Fruit fly (Drosophila melanogaster) whole organism, embryonic: ENCODE results near the gene Zwilch.

Source experiments
- Aef1 ChIP-seq: fragments of 200-800 bp; sonication (Bioruptor generic); IDR thresholded peaks from 3 replicates; pipeline ENCODE4 v1.3.6; 2022; ENCODE audit warnings: missing biosample characterization, missing genetic modification characterization
- C15 ChIP-seq: fragments of 200-800 bp; sonication (Bioruptor generic); IDR thresholded peaks from 3 replicates; pipeline ENCODE4 v1.3.6; 2022; ENCODE audit warnings: missing biosample characterization, missing genetic modification characterization
- CG10979 ChIP-seq: fragments of 200-800 bp; sonication (Bioruptor generic); optimal IDR thresholded peaks from 2 replicates; lab custom pipeline; 2018; ENCODE audit warnings: missing biosample characterization, mild to moderate bottlenecking, missing genetic modification characterization, moderate library complexity
- CG11695 ChIP-seq: fragments of 200-800 bp; sonication (Bioruptor generic); IDR thresholded peaks from 3 replicates; pipeline ENCODE4 v1.3.6; 2022; ENCODE audit warnings: missing biosample characterization, missing genetic modification characterization
- CG15479 ChIP-seq: fragments of 200-800 bp; sonication (Bioruptor generic); optimal IDR thresholded peaks from 3 replicates; lab custom pipeline; 2019; ENCODE audit warnings: missing biosample characterization, mild to moderate bottlenecking, missing genetic modification characterization, moderate library complexity
- CG1647 ChIP-seq: fragments of 200-800 bp; sonication (Bioruptor generic); optimal IDR thresholded peaks from 3 replicates; lab custom pipeline; 2016; ENCODE audit warnings: missing biosample characterization, missing genetic modification characterization
- CG2120 ChIP-seq: fragments of 200-800 bp; sonication (Bioruptor generic); optimal IDR thresholded peaks from 3 replicates; lab custom pipeline; 2016; ENCODE audit warnings: missing biosample characterization, missing genetic modification characterization
- CG31441 ChIP-seq: fragments of 200-800 bp; sonication (Bioruptor generic); IDR thresholded peaks from 2 replicates; pipeline ENCODE4 v1.3.6; 2022; ENCODE audit warnings: missing biosample characterization, missing genetic modification characterization
- CG33557 ChIP-seq: fragments of 200-800 bp; sonication (Bioruptor generic); optimal IDR thresholded peaks from 2 replicates; lab custom pipeline; 2019; ENCODE audit warnings: missing biosample characterization, mild to moderate bottlenecking, missing genetic modification characterization, moderate library complexity
- CG4282 ChIP-seq: fragments of 200-800 bp; sonication (Bioruptor generic); optimal IDR thresholded peaks from 2 replicates; lab custom pipeline; 2016; ENCODE audit warnings: missing biosample characterization, missing genetic modification characterization
- CG6765 ChIP-seq: fragments of 200-800 bp; sonication (Bioruptor generic); optimal IDR thresholded peaks from 3 replicates; lab custom pipeline; 2017; ENCODE audit warnings: missing biosample characterization, mild to moderate bottlenecking, missing genetic modification characterization
- CG7786 ChIP-seq: fragments of 200-800 bp; sonication (Bioruptor generic); optimal IDR thresholded peaks from 2 replicates; lab custom pipeline; 2016; ENCODE audit warnings: missing biosample characterization, missing genetic modification characterization
- CG8290 ChIP-seq, 3 experiments: fragments of 200-800 bp; sonication (Bioruptor generic); optimal IDR thresholded peaks; 2 replicates each; lab custom pipeline; 2016 to 2019; ENCODE audit warnings: missing biosample characterization in 3 of 3, missing genetic modification characterization in 3 of 3, mild to moderate bottlenecking in 2 of 3, moderate library complexity in 1 of 3
- CHES-1-like ChIP-seq: fragments of 200-800 bp; sonication (Bioruptor generic); optimal IDR thresholded peaks from 2 replicates; lab custom pipeline; 2016; ENCODE audit warnings: missing biosample characterization, missing genetic modification characterization
- CTCF ChIP-seq: fragments of 200-800 bp; sonication (Bioruptor generic); optimal IDR thresholded peaks from 2 replicates; lab custom pipeline; 2017; ENCODE audit warnings: missing biosample characterization, mild to moderate bottlenecking, missing genetic modification characterization, moderate library complexity
- D19A ChIP-seq: fragments of 200-800 bp; optimal IDR thresholded peaks from 3 replicates; lab custom pipeline; 2019; ENCODE audit warnings: missing biosample characterization, mild to moderate bottlenecking, missing genetic modification characterization, moderate library complexity
- Dad ChIP-seq: fragments of 200-800 bp; sonication (Bioruptor generic); optimal IDR thresholded peaks from 3 replicates; lab custom pipeline; 2016; ENCODE audit warnings: missing biosample characterization, missing genetic modification characterization
- Fer1 ChIP-seq: fragments of 200-800 bp; sonication (Bioruptor generic); optimal IDR thresholded peaks from 2 replicates; lab custom pipeline; 2017; ENCODE audit warnings: missing biosample characterization, mild to moderate bottlenecking, missing genetic modification characterization
- Fer2 ChIP-seq: fragments of 200-800 bp; sonication (Bioruptor generic); optimal IDR thresholded peaks from 2 replicates; lab custom pipeline; 2018; ENCODE audit warnings: missing biosample characterization, mild to moderate bottlenecking, missing genetic modification characterization, moderate library complexity
- GATAe ChIP-seq: fragments of 200-800 bp; sonication (Bioruptor generic); conservative IDR thresholded peaks from 2 replicates; pipeline ENCODE4 v1.3.6; 2022; ENCODE audit warnings: missing biosample characterization, missing genetic modification characterization
- H2.0 ChIP-seq: fragments of 200-800 bp; sonication (Bioruptor generic); IDR thresholded peaks from 2 replicates; pipeline ENCODE4 v1.3.6; 2022; ENCODE audit warnings: missing biosample characterization, missing genetic modification characterization
- HmgZ ChIP-seq: fragments of 200-800 bp; sonication (Bioruptor generic); optimal IDR thresholded peaks from 2 replicates; lab custom pipeline; 2018; ENCODE audit warnings: missing biosample characterization, mild to moderate bottlenecking, missing genetic modification characterization
- Hsf ChIP-seq: fragments of 200-800 bp; sonication (Bioruptor generic); optimal IDR thresholded peaks from 3 replicates; lab custom pipeline; 2016; ENCODE audit warnings: missing biosample characterization, missing genetic modification characterization
- Lpt ChIP-seq: fragments of >200 bp; optimal IDR thresholded peaks from 2 replicates; lab custom pipeline; 2018; ENCODE audit warnings: missing biosample characterization, missing genetic modification characterization
- Neu2 ChIP-seq: fragments of 200-800 bp; sonication (Bioruptor generic); optimal IDR thresholded peaks from 3 replicates; lab custom pipeline; 2016; ENCODE audit warnings: missing biosample characterization, missing genetic modification characterization, borderline replicate concordance
- Nf-YB ChIP-seq: fragments of 200-800 bp; sonication (Bioruptor generic); optimal IDR thresholded peaks from 3 replicates; lab custom pipeline; 2019; ENCODE audit warnings: missing biosample characterization, mild to moderate bottlenecking, missing genetic modification characterization, moderate library complexity
- PHDP ChIP-seq: fragments of 200-800 bp; sonication (Bioruptor generic); optimal IDR thresholded peaks from 3 replicates; lab custom pipeline; 2018; ENCODE audit warnings: missing biosample characterization, mild to moderate bottlenecking, missing genetic modification characterization, moderate library complexity
- Tbp ChIP-seq: fragments of >200 bp; optimal IDR thresholded peaks from 2 replicates; lab custom pipeline; 2018; ENCODE audit warnings: missing biosample characterization, missing genetic modification characterization
- ap ChIP-seq: fragments of 200-800 bp; sonication (Bioruptor generic); IDR thresholded peaks from 2 replicates; pipeline ENCODE4 v1.3.6; 2022; ENCODE audit warnings: missing biosample characterization, missing genetic modification characterization
- btn ChIP-seq: fragments of 200-800 bp; sonication (Bioruptor generic); optimal IDR thresholded peaks from 2 replicates; lab custom pipeline; 2016; ENCODE audit warnings: missing biosample characterization, missing genetic modification characterization
- ci ChIP-seq: fragments of 200-800 bp; sonication (Bioruptor generic); IDR thresholded peaks from 3 replicates; pipeline ENCODE4 v1.3.6; 2022; ENCODE audit warnings: missing biosample characterization, missing genetic modification characterization
- dimm ChIP-seq: fragments of 200-800 bp; sonication (Bioruptor generic); IDR thresholded peaks from 2 replicates; pipeline ENCODE4 v1.3.6; 2022; ENCODE audit warnings: missing biosample characterization, missing genetic modification characterization
- dpn ChIP-seq, 2 experiments: fragments of 200-800 bp; sonication (Bioruptor generic); optimal IDR thresholded peaks; 3 replicates each; lab custom pipeline; 2016; ENCODE audit warnings: missing biosample characterization in 2 of 2, missing genetic modification characterization in 2 of 2
- en ChIP-seq: fragments of 200-800 bp; sonication (Bioruptor generic); optimal IDR thresholded peaks from 2 replicates; lab custom pipeline; 2016; ENCODE audit warnings: missing biosample characterization, missing genetic modification characterization
- eyg ChIP-seq: fragments of 200-800 bp; sonication (Bioruptor generic); optimal IDR thresholded peaks from 3 replicates; lab custom pipeline; 2016; ENCODE audit warnings: missing biosample characterization, missing genetic modification characterization
- gsb ChIP-seq: fragments of 200-800 bp; sonication (Bioruptor generic); IDR thresholded peaks from 2 replicates; pipeline ENCODE4 v1.3.6; 2022; ENCODE audit warnings: missing biosample characterization, missing genetic modification characterization
- ind ChIP-seq: fragments of 200-800 bp; sonication (Bioruptor generic); optimal IDR thresholded peaks from 3 replicates; lab custom pipeline; 2016; ENCODE audit warnings: missing biosample characterization, missing genetic modification characterization
- insv ChIP-seq, 2 experiments: fragments of 200-800 bp; sonication (Bioruptor generic); optimal IDR thresholded peaks; 3 replicates each; lab custom pipeline; 2016 to 2018; ENCODE audit warnings: missing biosample characterization in 2 of 2, missing genetic modification characterization in 2 of 2
- jigr1 ChIP-seq: fragments of 200-800 bp; sonication (Bioruptor generic); IDR thresholded peaks from 3 replicates; pipeline ENCODE4 v1.3.6; 2022; ENCODE audit warnings: missing biosample characterization, missing genetic modification characterization
- mld ChIP-seq: fragments of 200-800 bp; sonication (Bioruptor generic); IDR thresholded peaks from 3 replicates; pipeline ENCODE4 v1.3.6; 2022; ENCODE audit warnings: missing biosample characterization, missing genetic modification characterization; ENCODE audit not compliant: partially characterized antibody
- nau ChIP-seq: fragments of 200-800 bp; sonication (Bioruptor generic); optimal IDR thresholded peaks from 3 replicates; lab custom pipeline; 2017; ENCODE audit warnings: missing biosample characterization, mild to moderate bottlenecking, missing genetic modification characterization, missing genetic modification reagents
- nom ChIP-seq: fragments of 200-800 bp; sonication (Bioruptor generic); optimal IDR thresholded peaks from 2 replicates; lab custom pipeline; 2017; ENCODE audit warnings: missing biosample characterization, missing genetic modification characterization, mild to moderate bottlenecking, moderate library complexity, missing genetic modification reagents
- pan ChIP-seq, 4 experiments: fragments of >200 bp in 3 of 4; fragments of 200-800 bp in 1 of 4; sonication (Bioruptor generic) in 1 of 4; optimal IDR thresholded peaks in 3 of 4; IDR thresholded peaks in 1 of 4; 2 replicates each; pipeline versions ENCODE4 v1.3.6 to Lab custom; 2017 to 2022; ENCODE audit warnings: missing biosample characterization in 2 of 4, missing genetic modification characterization in 2 of 4, mixed read lengths in 1 of 4
- sc ChIP-seq, 3 experiments: fragments of >200 bp in 2 of 3; fragments of 200-800 bp in 1 of 3; sonication (Bioruptor generic) in 1 of 3; optimal IDR thresholded peaks; 2 replicates in 2 of 3; 3 replicates in 1 of 3; lab custom pipeline; 2017; ENCODE audit warnings: mild to moderate bottlenecking in 1 of 3, missing biosample characterization in 1 of 3, missing genetic modification characterization in 1 of 3, missing genetic modification reagents in 1 of 3
- sr ChIP-seq: fragments of 200-800 bp; sonication (Bioruptor generic); IDR thresholded peaks from 3 replicates; pipeline ENCODE4 v1.3.6; 2022; ENCODE audit warnings: missing biosample characterization, missing genetic modification characterization
- tap ChIP-seq: fragments of 200-800 bp; optimal IDR thresholded peaks from 3 replicates; lab custom pipeline; 2019; ENCODE audit warnings: missing biosample characterization, mild to moderate bottlenecking, missing genetic modification characterization, moderate library complexity
- trh ChIP-seq: fragments of 200-800 bp; sonication (Bioruptor generic); optimal IDR thresholded peaks from 2 replicates; lab custom pipeline; 2016; ENCODE audit warnings: missing biosample characterization, missing genetic modification characterization
- tx ChIP-seq: fragments of 200-800 bp; sonication (Bioruptor generic); optimal IDR thresholded peaks from 2 replicates; lab custom pipeline; 2016; ENCODE audit warnings: missing biosample characterization, missing genetic modification characterization
- usp ChIP-seq: fragments of >200 bp; optimal IDR thresholded peaks from 2 replicates; lab custom pipeline; 2017; ENCODE audit warnings: missing biosample characterization, missing genetic modification characterization

Zwilch gene

dm6 chr3R:31247281-31247995, 34.3 kb upstream of the Zwilch start (continued):
- TF ChIP-seq tap (tag; lab: Kevin White, UChicago) (peak; percentile 84), CG1647 (GFP tag; lab: Kevin White, UChicago) (peak; percentile 46), ci (GFP tag; lab: Robert Waterston, UW) (peak; percentile 89), usp (GFP tag; lab: Kevin White, UChicago) (no peak), CG7786 (GFP tag; lab: Kevin White, UChicago) (peak; percentile 42), trh (GFP tag; lab: Kevin White, UChicago) (no peak), D19A (tag; lab: Kevin White, UChicago) (peak; percentile 72), eyg (GFP tag; lab: Kevin White, UChicago) (peak; percentile 29), Aef1 (peak; percentile 76), Neu2 (GFP tag; lab: Kevin White, UChicago) (no peak), CG15479 (GFP tag; lab: Kevin White, UChicago) (no peak), dimm (peak; percentile 58), CHES-1-like (GFP tag; lab: Kevin White, UChicago) (no peak), C15 (no peak), CG11695 (GFP tag; lab: Robert Waterston, UW) (peak; percentile 78), nau (GFP tag; lab: Kevin White, UChicago) (peak; percentile 63), Lpt (GFP tag; lab: Kevin White, UChicago) (no peak), sc (optimal IDR thresholded peaks at IDR 0.05; lab: Kevin White, UChicago) (no peak), sc (GFP tag; optimal IDR thresholded peaks at IDR 0.05; lab: Kevin White, UChicago) (peak; percentile 47), Nf-YB (GFP tag; lab: Kevin White, UChicago) (peak; percentile 39), tx (peak; percentile 17), dpn (GFP tag; optimal IDR thresholded peaks at IDR 0.05; lab: Kevin White, UChicago) (peak; percentile 57 to 74), CG8290 (GFP tag; optimal IDR thresholded peaks at IDR 0.05; lab: Kevin White, UChicago) (no peak), CG8290 (tag; optimal IDR thresholded peaks at IDR 0.05; lab: Kevin White, UChicago) (peak in 1 of 2 experiments; percentile 63), sr (GFP tag; lab: Robert Waterston, UW) (peak; percentile 49; the same call in 1 of the 3 replicates), Dad (peak; percentile 51), CG2120 (GFP tag; lab: Kevin White, UChicago) (no peak), ap (GFP tag; lab: Robert Waterston, UW) (peak; percentile 34; the same call in 1 of the 2 replicates), ind (GFP tag; lab: Kevin White, UChicago) (peak; percentile 77), CTCF (GFP tag; lab: Kevin White, UChicago) (peak; percentile 30), Tbp (GFP tag; lab: Kevin White, UChicago) (no peak), CG33557 (GFP tag; lab: Kevin White, UChicago) (no peak), PHDP (peak; percentile 67), Hsf (GFP tag; lab: Kevin White, UChicago) (peak; percentile 56), CG31441 (GFP tag; lab: Robert Waterston, UW) (peak; percentile 85), CG10979 (tag; lab: Kevin White, UChicago) (peak; percentile 86), jigr1 (peak; percentile 36; the same call in 1 of the 3 replicates), mld (GFP tag; lab: Robert Waterston, UW) (no peak), HmgZ (tag; lab: Kevin White, UChicago) (no peak), GATAe (GFP tag; lab: Robert Waterston, UW) (no peak), insv (GFP tag; optimal IDR thresholded peaks at IDR 0.05; lab: Kevin White, UChicago) (no peak), H2.0 (GFP tag; lab: Robert Waterston, UW) (peak; percentile 68), CG4282 (GFP tag; lab: Kevin White, UChicago) (peak; percentile 29), en (peak; percentile 29), pan (optimal IDR thresholded peaks at IDR 0.05; lab: Kevin White, UChicago) (no peak), pan (GFP tag; optimal IDR thresholded peaks at IDR 0.05 in 1 of 2, IDR thresholded peaks at IDR 0.05 in 1 of 2) (peak in 1 of 2 experiments; percentile 85), Fer1 (GFP tag; lab: Kevin White, UChicago) (peak; percentile 68), gsb (GFP tag; lab: Robert Waterston, UW) (0 out of 2 replicates have a peak, but pooled peaks have one; percentile 37), Fer2 (tag; lab: Kevin White, UChicago) (no peak), nom (no peak), CG6765 (GFP tag; lab: Kevin White, UChicago) (peak; percentile 23), btn (GFP tag; lab: Kevin White, UChicago) (peak; percentile 66)
